Fruit fly (Drosophila melanogaster) whole organism, embryonic: ENCODE data around the gene UQCR-Q.

ENCODE experiments used
- Awh ChIP-seq: fragments of 200-800 bp; sonication (Bioruptor generic); IDR thresholded peaks from 2 replicates; pipeline ENCODE4, ENCODE4 v1.3.6; 2022; ENCODE audit warnings: missing biosample characterization, missing genetic modification characterization
- CG10267 ChIP-seq: fragments of 200-800 bp; sonication (Bioruptor generic); optimal IDR thresholded peaks from 2 replicates; lab custom pipeline; 2018; ENCODE audit warnings: missing biosample characterization, mild to moderate bottlenecking, missing genetic modification characterization, moderate library complexity
- CG12744 ChIP-seq: fragments of 200-800 bp; sonication (Bioruptor generic); optimal IDR thresholded peaks from 2 replicates; lab custom pipeline; 2016; ENCODE audit warnings: missing biosample characterization, missing genetic modification characterization
- CG14710 ChIP-seq: fragments of 200-800 bp; sonication (Bioruptor generic); optimal IDR thresholded peaks from 3 replicates; lab custom pipeline; 2019; ENCODE audit warnings: missing biosample characterization, mild to moderate bottlenecking, missing genetic modification characterization, moderate library complexity
- CG16815 ChIP-seq: fragments of 200-800 bp; sonication (Bioruptor generic); optimal IDR thresholded peaks from 3 replicates; lab custom pipeline; 2017; ENCODE audit warnings: missing biosample characterization, mild to moderate bottlenecking, missing genetic modification characterization
- CG17328 ChIP-seq: fragments of 200-800 bp; sonication (Bioruptor generic); IDR thresholded peaks from 2 replicates; pipeline ENCODE4 v1.3.6; 2022; ENCODE audit warnings: missing biosample characterization, missing genetic modification characterization
- CG17361 ChIP-seq: fragments of 200-800 bp; sonication (Bioruptor generic); IDR thresholded peaks from 3 replicates; pipeline ENCODE4 v1.3.6; 2022; ENCODE audit warnings: missing biosample characterization, missing genetic modification characterization
- CG17385 ChIP-seq: fragments of 200-800 bp; sonication (Bioruptor generic); optimal IDR thresholded peaks from 3 replicates; lab custom pipeline; 2018; ENCODE audit warnings: missing biosample characterization, mild to moderate bottlenecking, missing genetic modification characterization
- CG17912 ChIP-seq: fragments of 200-800 bp; sonication (Bioruptor generic); optimal IDR thresholded peaks from 2 replicates; lab custom pipeline; 2018; ENCODE audit warnings: missing biosample characterization, mild to moderate bottlenecking, missing genetic modification characterization
- CG2129 ChIP-seq: fragments of 200-800 bp; sonication (Bioruptor generic); IDR thresholded peaks from 2 replicates; pipeline ENCODE4 v1.3.6; 2022; ENCODE audit warnings: missing biosample characterization, missing genetic modification characterization; ENCODE audit not compliant: partially characterized antibody
- CG33557 ChIP-seq: fragments of 200-800 bp; sonication (Bioruptor generic); optimal IDR thresholded peaks from 2 replicates; lab custom pipeline; 2019; ENCODE audit warnings: missing biosample characterization, mild to moderate bottlenecking, missing genetic modification characterization, moderate library complexity
- CG3847 ChIP-seq: fragments of 200-800 bp; sonication (Bioruptor generic); IDR thresholded peaks from 2 replicates; pipeline ENCODE4 v1.3.6; 2022; ENCODE audit warnings: missing biosample characterization, missing genetic modification characterization
- CG4707 ChIP-seq: fragments of 200-800 bp; sonication (Bioruptor generic); optimal IDR thresholded peaks from 2 replicates; lab custom pipeline; 2018; ENCODE audit warnings: missing biosample characterization, mild to moderate bottlenecking, missing genetic modification characterization, moderate library complexity
- CG6175 ChIP-seq: fragments of 200-800 bp; sonication (Bioruptor generic); IDR thresholded peaks from 3 replicates; pipeline ENCODE4 v1.3.6; 2022; ENCODE audit warnings: missing biosample characterization, missing genetic modification characterization
- CG7786 ChIP-seq: fragments of 200-800 bp; sonication (Bioruptor generic); optimal IDR thresholded peaks from 2 replicates; lab custom pipeline; 2016; ENCODE audit warnings: missing biosample characterization, missing genetic modification characterization
- CG7839 ChIP-seq: fragments of 200-800 bp; sonication (Bioruptor generic); optimal IDR thresholded peaks from 3 replicates; lab custom pipeline; 2018; ENCODE audit warnings: missing biosample characterization, mild to moderate bottlenecking, missing genetic modification characterization, moderate library complexity
- CG9437 ChIP-seq: fragments of 200-800 bp; sonication (Bioruptor generic); optimal IDR thresholded peaks from 2 replicates; lab custom pipeline; 2018; ENCODE audit warnings: missing biosample characterization, mild to moderate bottlenecking, missing genetic modification characterization
- CG9727 ChIP-seq: fragments of 200-800 bp; sonication (Bioruptor generic); optimal IDR thresholded peaks from 3 replicates; lab custom pipeline; 2017; ENCODE audit warnings: missing biosample characterization, mild to moderate bottlenecking, missing genetic modification characterization
- CoRest ChIP-seq: fragments of 200-800 bp; sonication (Bioruptor generic); optimal IDR thresholded peaks from 3 replicates; lab custom pipeline; 2018; ENCODE audit warnings: missing biosample characterization, mild to moderate bottlenecking, missing genetic modification characterization, moderate library complexity
- E2f2 ChIP-seq: fragments of 200-800 bp; sonication (Bioruptor generic); IDR thresholded peaks from 2 replicates; pipeline ENCODE4 v1.3.6; 2022; ENCODE audit warnings: missing biosample characterization, missing genetic modification characterization
- Fer1 ChIP-seq: fragments of 200-800 bp; sonication (Bioruptor generic); optimal IDR thresholded peaks from 2 replicates; lab custom pipeline; 2017; ENCODE audit warnings: missing biosample characterization, mild to moderate bottlenecking, missing genetic modification characterization
- HLHmδ ChIP-seq: fragments of 200-800 bp; sonication (Bioruptor generic); optimal IDR thresholded peaks from 2 replicates; lab custom pipeline; 2018; ENCODE audit warnings: missing biosample characterization, mild to moderate bottlenecking, missing genetic modification characterization, moderate library complexity
- Hr51 ChIP-seq, 2 experiments: fragments of 200-800 bp; sonication (Bioruptor generic); optimal IDR thresholded peaks; 2 replicates in 1 of 2; 3 replicates in 1 of 2; lab custom pipeline; 2016 to 2018; ENCODE audit warnings: missing biosample characterization in 2 of 2, missing genetic modification characterization in 2 of 2, mild to moderate bottlenecking in 1 of 2, moderate library complexity in 1 of 2
- Med ChIP-seq: fragments of 200-800 bp; sonication (Bioruptor generic); peaks from one replicate; lab custom pipeline; 2016; ENCODE audit warnings: missing biosample characterization, missing genetic modification characterization, mild to moderate bottlenecking, inconsistent platforms, moderate library complexity
- Myb ChIP-seq: fragments of 200-800 bp; sonication (Bioruptor generic); optimal IDR thresholded peaks from 2 replicates; lab custom pipeline; 2016; ENCODE audit warnings: missing biosample characterization, missing genetic modification characterization
- NfI ChIP-seq: fragments of 200-800 bp; sonication (Bioruptor generic); optimal IDR thresholded peaks from 3 replicates; lab custom pipeline; 2018; ENCODE audit warnings: missing biosample characterization, mild to moderate bottlenecking, missing genetic modification characterization, moderate library complexity
- Oli ChIP-seq: fragments of 200-800 bp; sonication (Bioruptor generic); optimal IDR thresholded peaks from 2 replicates; lab custom pipeline; 2018; ENCODE audit warnings: missing biosample characterization, mild to moderate bottlenecking, missing genetic modification characterization, moderate library complexity
- Sry-β ChIP-seq: fragments of 200-800 bp; sonication (Bioruptor generic); optimal IDR thresholded peaks from 2 replicates; lab custom pipeline; 2018; ENCODE audit warnings: missing biosample characterization, mild to moderate bottlenecking, missing genetic modification characterization, moderate library complexity
- TFAM ChIP-seq: fragments of 200-800 bp; sonication (Bioruptor generic); optimal IDR thresholded peaks from 2 replicates; lab custom pipeline; 2017; ENCODE audit warnings: missing biosample characterization, missing genetic modification characterization, inconsistent platforms
- al ChIP-seq: fragments of 200-800 bp; sonication (Bioruptor generic); IDR thresholded peaks from 2 replicates; pipeline ENCODE4 v1.3.6; 2022; ENCODE audit warnings: missing biosample characterization, missing genetic modification characterization
- az2 ChIP-seq: fragments of 200-800 bp; sonication (Bioruptor generic); optimal IDR thresholded peaks from 3 replicates; lab custom pipeline; 2016; ENCODE audit warnings: missing biosample characterization, missing genetic modification characterization
- bigmax ChIP-seq: fragments of 200-800 bp; sonication (Bioruptor generic); optimal IDR thresholded peaks from 2 replicates; lab custom pipeline; 2018; ENCODE audit warnings: missing biosample characterization, mild to moderate bottlenecking, missing genetic modification characterization
- bsh ChIP-seq, 2 experiments: fragments of 200-800 bp; sonication (Bioruptor generic); optimal IDR thresholded peaks; 2 replicates each; lab custom pipeline; 2017 to 2018; ENCODE audit warnings: mild to moderate bottlenecking in 2 of 2, missing biosample characterization in 2 of 2, missing genetic modification characterization in 2 of 2, moderate library complexity in 1 of 2
- cg ChIP-seq: fragments of 200-800 bp; sonication (Bioruptor generic); optimal IDR thresholded peaks from 3 replicates; lab custom pipeline; 2019; ENCODE audit warnings: missing biosample characterization, mild to moderate bottlenecking, missing genetic modification characterization, moderate library complexity
- ci ChIP-seq: fragments of 200-800 bp; sonication (Bioruptor generic); IDR thresholded peaks from 3 replicates; pipeline ENCODE4 v1.3.6; 2022; ENCODE audit warnings: missing biosample characterization, missing genetic modification characterization
- dan ChIP-seq: fragments of 200-800 bp; sonication (Bioruptor generic); IDR thresholded peaks from 2 replicates; pipeline ENCODE4 v1.3.6; 2022; ENCODE audit warnings: missing biosample characterization, missing genetic modification characterization
- dimm ChIP-seq: fragments of 200-800 bp; sonication (Bioruptor generic); IDR thresholded peaks from 2 replicates; pipeline ENCODE4 v1.3.6; 2022; ENCODE audit warnings: missing biosample characterization, missing genetic modification characterization
- dmrt11E ChIP-seq: fragments of 200-800 bp; sonication (Bioruptor generic); optimal IDR thresholded peaks from 3 replicates; lab custom pipeline; 2018; ENCODE audit warnings: missing biosample characterization, mild to moderate bottlenecking, missing genetic modification characterization, moderate library complexity
- gem ChIP-seq: fragments of 200-800 bp; sonication (Bioruptor generic); optimal IDR thresholded peaks from 2 replicates; lab custom pipeline; 2019; ENCODE audit warnings: missing biosample characterization, mild to moderate bottlenecking, missing genetic modification characterization, moderate library complexity
- gt ChIP-seq: fragments of 200-800 bp; sonication (Bioruptor generic); IDR thresholded peaks from 2 replicates; pipeline ENCODE4 v1.3.6; 2022; ENCODE audit warnings: missing biosample characterization, missing genetic modification characterization
- ind ChIP-seq: fragments of 200-800 bp; sonication (Bioruptor generic); optimal IDR thresholded peaks from 3 replicates; lab custom pipeline; 2016; ENCODE audit warnings: missing biosample characterization, missing genetic modification characterization
- lov ChIP-seq, 2 experiments: fragments of 200-800 bp in 1 of 2; fragments of >200 bp in 1 of 2; sonication (Bioruptor generic) in 1 of 2; IDR thresholded peaks in 1 of 2; optimal IDR thresholded peaks in 1 of 2; 2 replicates in 1 of 2; 3 replicates in 1 of 2; pipeline versions ENCODE4 v1.3.6 to Lab custom; 2017 to 2022; ENCODE audit warnings: missing biosample characterization in 1 of 2, missing genetic modification characterization in 1 of 2
- nerfin-2 ChIP-seq: fragments of 200-800 bp; sonication (Bioruptor generic); IDR thresholded peaks from 2 replicates; pipeline ENCODE4 v1.3.6; 2022; ENCODE audit warnings: missing biosample characterization, missing genetic modification characterization; ENCODE audit not compliant: partially characterized antibody
- phol ChIP-seq: fragments of 200-800 bp; sonication (Bioruptor generic); optimal IDR thresholded peaks from 3 replicates; lab custom pipeline; 2018; ENCODE audit warnings: missing biosample characterization, mild to moderate bottlenecking, missing genetic modification characterization, moderate library complexity
- ranshi ChIP-seq: fragments of 200-800 bp; sonication (Bioruptor generic); IDR thresholded peaks from 2 replicates; pipeline ENCODE4 v1.3.6; 2022; ENCODE audit warnings: missing biosample characterization, missing genetic modification characterization
- row ChIP-seq: fragments of 200-800 bp; sonication (Bioruptor generic); IDR thresholded peaks from 3 replicates; pipeline ENCODE4 v1.3.6; 2022; ENCODE audit warnings: missing biosample characterization, missing genetic modification characterization
- sim ChIP-seq: fragments of 200-800 bp; sonication (Bioruptor generic); IDR thresholded peaks from 2 replicates; pipeline ENCODE4 v1.3.6; 2022; ENCODE audit warnings: missing biosample characterization, missing genetic modification characterization
- ttk ChIP-seq: fragments of 200-800 bp; sonication (Bioruptor generic); IDR thresholded peaks from 2 replicates; pipeline ENCODE4 v2.1.2; 2022; ENCODE audit warnings: missing biosample characterization, missing genetic modification characterization
- zfh1 ChIP-seq: fragments of 200-800 bp; sonication (Bioruptor generic); IDR thresholded peaks from 3 replicates; pipeline ENCODE4 v1.3.6; 2022; ENCODE audit warnings: missing biosample characterization, missing genetic modification characterization

Gene UQCR-Q

DNA sequence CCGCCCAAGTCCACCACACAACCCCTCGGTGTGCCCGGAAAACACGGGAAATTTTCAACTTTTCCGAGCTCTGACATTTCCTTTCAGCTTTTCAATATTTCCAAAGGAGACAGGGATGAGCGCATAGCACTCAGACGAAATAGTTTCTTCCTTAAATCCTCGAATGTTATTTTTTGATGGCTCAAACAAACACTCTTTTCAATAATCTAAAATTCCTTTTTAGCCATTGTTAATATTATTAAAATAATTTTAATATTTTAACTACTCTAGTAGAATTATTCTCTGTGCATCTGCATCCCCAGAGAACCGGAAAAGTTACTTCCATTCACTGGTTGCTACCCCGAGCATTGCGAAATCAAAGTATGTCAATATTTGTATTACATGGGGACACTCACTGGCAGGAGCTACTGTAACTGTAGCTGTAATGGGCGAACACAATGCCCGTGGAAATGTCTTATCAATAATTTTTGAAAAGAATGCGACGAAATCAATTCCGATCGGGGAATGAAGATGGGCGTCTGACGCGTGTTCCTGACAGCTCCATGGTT is 16.8 kb upstream of the UQCR-Q start:
- TF ChIP-seq CG17361 (GFP tag; lab: Robert Waterston, UW) = peak; percentile 34; the same call in 1 of the 3 replicates
- no peak for TF ChIP-seq CG4707 (GFP tag; lab: Kevin White, UChicago)
- no peak for TF ChIP-seq dimm (GFP tag; lab: Robert Waterston, UW)
- TF ChIP-seq nerfin-2 (GFP tag; lab: Robert Waterston, UW) = no peak
- TF ChIP-seq CG14710 (tag; lab: Kevin White, UChicago) = peak; percentile 23
- no peak for TF ChIP-seq al
- TF ChIP-seq gem (tag; lab: Kevin White, UChicago) = peak; percentile 51
- no peak for TF ChIP-seq cg (GFP tag; lab: Kevin White, UChicago)
- peak; percentile 52 for TF ChIP-seq CG17328
- TF ChIP-seq CG10267 (tag; lab: Kevin White, UChicago) = peak; percentile 25
- TF ChIP-seq NfI (GFP tag; lab: Kevin White, UChicago) = no peak
- no peak for TF ChIP-seq CG12744 (GFP tag; lab: Kevin White, UChicago)
- TF ChIP-seq gt (GFP tag; lab: Robert Waterston, UW) = no peak
- no peak for TF ChIP-seq HLHmδ (GFP tag; lab: Kevin White, UChicago)
- TF ChIP-seq CG7786 (GFP tag; lab: Kevin White, UChicago) = no peak
- TF ChIP-seq bigmax (GFP tag; lab: Kevin White, UChicago) = no peak
- no peak for TF ChIP-seq CG6175 (GFP tag; lab: Robert Waterston, UW)
- TF ChIP-seq Oli (tag; lab: Kevin White, UChicago) = peak; percentile 25
- TF ChIP-seq phol (tag; lab: Kevin White, UChicago) = peak; percentile 18
- TF ChIP-seq CG7839 (tag; lab: Kevin White, UChicago) = peak; percentile 24
- peak; percentile 23 for TF ChIP-seq CoRest (tag; lab: Kevin White, UChicago)
- no peak for TF ChIP-seq CG3847 (GFP tag; lab: Robert Waterston, UW)
- TF ChIP-seq CG17385 (GFP tag; lab: Kevin White, UChicago) = peak; percentile 12
- TF ChIP-seq CG2129 (GFP tag; lab: Robert Waterston, UW) = no peak
- TF ChIP-seq sim = 0 out of 2 replicates have a peak, but pooled peaks have one; percentile 28
- peak; percentile 26 for TF ChIP-seq Fer1 (GFP tag; lab: Kevin White, UChicago)
- no peak for TF ChIP-seq E2f2 (GFP tag; lab: Robert Waterston, UW)
- no peak for TF ChIP-seq Myb (GFP tag; lab: Kevin White, UChicago)
- TF ChIP-seq ttk (GFP tag; lab: Robert Waterston, UW) = no peak
- peak in 1 of 2 experiments; percentile 42 for TF ChIP-seq Hr51 (GFP tag; optimal IDR thresholded peaks at IDR 0.05; lab: Kevin White, UChicago)
- TF ChIP-seq CG33557 = peak; percentile 9
- peak; percentile 61 for TF ChIP-seq row (GFP tag; lab: Robert Waterston, UW)
- peak; percentile 31 for TF ChIP-seq Sry-β (GFP tag; lab: Kevin White, UChicago)
- no peak for TF ChIP-seq TFAM
- TF ChIP-seq zfh1 (GFP tag; lab: Robert Waterston, UW) = peak; percentile 32; the same call in 1 of the 3 replicates
- peak; percentile 30 for TF ChIP-seq Med (GFP tag; lab: Kevin White, UChicago)
- TF ChIP-seq CG17912 = no peak
- TF ChIP-seq dmrt11E (tag; lab: Kevin White, UChicago) = peak; percentile 47
- TF ChIP-seq dan (GFP tag; lab: Robert Waterston, UW) = no peak
- TF ChIP-seq CG16815 (GFP tag; lab: Kevin White, UChicago) = no peak
- TF ChIP-seq lov (optimal IDR thresholded peaks at IDR 0.05; lab: Kevin White, UChicago) = no peak
- TF ChIP-seq lov (GFP tag; IDR thresholded peaks at IDR 0.05; lab: Robert Waterston, UW) = no peak
- no peak for TF ChIP-seq Awh (GFP tag; lab: Robert Waterston, UW)
- no peak for TF ChIP-seq ind
- peak in 1 of 2 experiments; percentile 57 for TF ChIP-seq bsh (GFP tag; optimal IDR thresholded peaks at IDR 0.05; lab: Kevin White, UChicago)
- TF ChIP-seq az2 (GFP tag; lab: Kevin White, UChicago) = no peak
- peak; percentile 1 for TF ChIP-seq CG9437 (GFP tag; lab: Kevin White, UChicago)
- 0 out of 3 replicates have a peak, but pooled peaks have one; percentile 36 for TF ChIP-seq ci (GFP tag; lab: Robert Waterston, UW)
- TF ChIP-seq ranshi = no peak
- TF ChIP-seq CG9727 (GFP tag; lab: Kevin White, UChicago) = peak; percentile 36
